Worm (Caenorhabditis elegans): Measurements from ENCODE around the gene K02E7.12.

K02E7.12 gene

DNA sequence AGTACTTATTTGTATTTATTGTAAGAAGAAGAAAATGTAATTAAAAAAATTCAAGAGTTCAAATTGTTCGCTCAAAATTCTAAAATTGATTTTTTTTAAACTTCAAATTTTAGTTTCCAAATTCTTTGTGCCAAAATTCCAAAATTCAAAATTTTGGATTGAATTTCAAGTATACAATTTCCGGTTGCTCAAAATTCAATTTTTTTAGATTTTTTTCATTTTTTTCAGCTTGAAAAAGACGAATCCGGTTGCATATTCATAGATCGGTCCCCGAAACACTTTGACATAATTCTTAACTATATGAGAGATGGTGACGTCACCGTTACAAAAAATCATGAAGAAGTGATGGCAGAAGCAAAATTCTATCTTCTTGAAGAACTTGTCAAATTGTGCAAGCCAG lies 1.1 kb downstream of the K02E7.12 start, which contains the start of gene K02E7.4:
Gene K02E7.4 (plus strand): TSS at position 301 of the 400 bp plus-strand sequence.
- TF ChIP-seq nhr-23 (tag; optimal IDR thresholded peaks at IDR 0.05) (no peak), F13H6.1 (tag; optimal IDR thresholded peaks at IDR 0.05) (no peak), nhr-12 (tag; optimal IDR thresholded peaks at IDR 0.05) (no peak), nhr-11 (tag; optimal IDR thresholded peaks at IDR 0.05) (no peak), mdl-1 (tag; optimal IDR thresholded peaks at IDR 0.05) (no peak), dmd-4 (tag; optimal IDR thresholded peaks at IDR 0.05) (no peak), lin-39 (tag; optimal IDR thresholded peaks at IDR 0.05) (no peak), lsy-2 (tag; optimal IDR thresholded peaks at IDR 0.05) (no peak), R02D3.7 (tag; optimal IDR thresholded peaks at IDR 0.05) (no peak), alr-1 (tag; optimal IDR thresholded peaks at IDR 0.05) (no peak), skn-1 (tag; optimal IDR thresholded peaks at IDR 0.05) (no peak), crh-2 (tag; optimal IDR thresholded peaks at IDR 0.05) (no peak), peb-1 (tag; optimal IDR thresholded peaks at IDR 0.05) (no peak), sma-9 (GFP tag; optimal IDR thresholded peaks at IDR 0.05) (no peak), sma-9 (tag; optimal IDR thresholded peaks at IDR 0.05) (no peak), ztf-1 (GFP tag; conservative IDR thresholded peaks at IDR 0.05) (no peak), nhr-129 (tag; optimal IDR thresholded peaks at IDR 0.05) (no peak), unc-62 (GFP tag; optimal IDR thresholded peaks at IDR 0.05) (no peak), lin-11 (tag; optimal IDR thresholded peaks at IDR 0.05) (no peak), ztf-11 (tag; optimal IDR thresholded peaks at IDR 0.05) (no peak)

DNA sequence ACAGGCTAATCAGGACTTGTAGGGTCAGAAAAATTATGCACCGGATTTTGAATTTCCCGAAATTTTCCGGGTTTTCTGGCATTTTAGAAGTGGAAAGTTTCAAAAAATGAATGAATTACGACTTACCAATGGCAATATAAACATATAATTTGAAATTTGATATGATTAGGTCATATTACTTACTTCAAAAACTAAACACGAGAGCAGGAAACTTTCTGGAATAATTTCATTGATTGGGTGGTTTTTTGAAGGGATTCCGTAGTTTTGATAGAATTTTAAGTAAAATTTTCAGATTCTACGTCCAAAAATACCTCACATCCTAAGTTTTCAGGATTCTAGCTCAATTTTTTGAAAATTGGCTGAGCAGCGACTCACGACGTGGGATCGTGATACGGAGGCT lies 4.4 kb downstream of the K02E7.12 start, which contains the start of gene K02E7.11:
Gene K02E7.11 (minus strand): TSS at position 101 of the 400 bp plus-strand sequence.
- TF ChIP-seq Y55F3AM.14 (GFP tag; optimal IDR thresholded peaks at IDR 0.05) = no peak
- TF ChIP-seq nhr-237 (tag; optimal IDR thresholded peaks at IDR 0.05) = no peak
- TF ChIP-seq mbf-1 (tag; optimal IDR thresholded peaks at IDR 0.05) = no peak
- TF ChIP-seq ztf-4 (tag; optimal IDR thresholded peaks at IDR 0.05) = no peak
- no peak for TF ChIP-seq gmeb-1 (tag; optimal IDR thresholded peaks at IDR 0.05)
- no peak for TF ChIP-seq ztf-1 (GFP tag; conservative IDR thresholded peaks at IDR 0.05)
- no peak for TF ChIP-seq dmd-4 (tag; optimal IDR thresholded peaks at IDR 0.05)
- no peak for TF ChIP-seq blmp-1 (tag; optimal IDR thresholded peaks at IDR 0.05; ENCODE audit: insufficient read depth)
- no peak for TF ChIP-seq mdl-1 (tag; optimal IDR thresholded peaks at IDR 0.05)
- TF ChIP-seq R02D3.7 (tag; optimal IDR thresholded peaks at IDR 0.05) = no peak
- TF ChIP-seq nhr-21 (tag; optimal IDR thresholded peaks at IDR 0.05) = no peak
- TF ChIP-seq sma-3 (GFP tag; optimal IDR thresholded peaks at IDR 0.05) = no peak
- no peak for TF ChIP-seq nhr-25 (tag; optimal IDR thresholded peaks at IDR 0.05)
- TF ChIP-seq crh-2 (tag; optimal IDR thresholded peaks at IDR 0.05) = no peak
- TF ChIP-seq F13H6.1 (tag; optimal IDR thresholded peaks at IDR 0.05) = no peak

DNA sequence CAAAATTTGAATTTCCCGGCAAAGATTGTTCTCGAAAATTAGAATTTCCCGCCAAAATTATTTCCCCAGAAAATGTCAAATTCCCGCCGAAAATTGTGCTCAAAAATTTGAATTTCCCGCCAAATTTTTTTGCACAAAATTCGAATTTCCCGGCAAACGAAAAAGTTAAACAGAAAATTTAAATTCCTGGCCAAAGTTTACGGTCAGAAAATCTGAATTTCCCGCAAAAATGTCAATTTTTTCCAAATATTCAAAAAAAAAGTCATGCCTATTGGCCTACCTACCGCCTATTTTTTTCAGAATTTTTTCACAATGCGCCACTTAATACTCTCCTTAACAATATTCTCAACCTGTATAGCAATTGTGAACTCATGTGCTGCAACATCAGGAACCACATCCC lies 11.9 kb downstream of the K02E7.12 start, which contains the start of gene K02E7.1:
Gene K02E7.1 (plus strand): TSS at position 301 of the 400 bp plus-strand sequence.
- TF ChIP-seq snpc-4 (tag; optimal IDR thresholded peaks at IDR 0.05) (no peak), nhr-21 (tag; optimal IDR thresholded peaks at IDR 0.05) (no peak), egl-27 (tag; optimal IDR thresholded peaks at IDR 0.05) (no peak), zag-1 (tag; optimal IDR thresholded peaks at IDR 0.05) (no peak), peb-1 (tag; optimal IDR thresholded peaks at IDR 0.05) (no peak), nhr-23 (tag; optimal IDR thresholded peaks at IDR 0.05) (no peak), elt-1 (tag; optimal IDR thresholded peaks at IDR 0.05) (no peak), crh-2 (tag; optimal IDR thresholded peaks at IDR 0.05) (no peak), lin-13 (GFP tag; optimal IDR thresholded peaks at IDR 0.05) (no peak), nhr-237 (tag; optimal IDR thresholded peaks at IDR 0.05) (no peak), aly-2 (tag; optimal IDR thresholded peaks at IDR 0.05) (no peak), nhr-6 (tag; optimal IDR thresholded peaks at IDR 0.05) (no peak), lsy-2 (tag; optimal IDR thresholded peaks at IDR 0.05) (no peak)

DNA sequence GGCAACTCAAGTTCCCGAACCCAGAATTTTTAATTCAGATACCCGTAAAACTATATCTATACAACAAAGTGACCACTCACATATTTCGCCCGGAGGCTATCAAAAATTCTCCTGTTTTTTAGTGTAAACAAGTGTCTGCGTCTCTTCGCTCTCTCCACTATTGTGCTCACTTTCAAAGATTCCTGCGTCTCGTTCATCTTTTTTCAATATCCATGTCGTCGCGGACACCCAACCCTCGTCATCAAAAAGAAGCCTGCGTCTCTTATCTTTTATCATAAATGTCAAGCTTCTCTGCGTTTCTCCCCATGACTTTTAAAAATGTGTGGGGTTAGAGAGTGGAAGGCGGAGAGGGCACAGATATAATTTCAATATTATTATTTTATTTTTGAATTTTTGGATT lies 13.9 kb downstream of the K02E7.12 start:
- TF ChIP-seq mab-5 (tag; optimal IDR thresholded peaks at IDR 0.05) (peak; percentile 33), nhr-12 (tag; optimal IDR thresholded peaks at IDR 0.05) (no peak), gmeb-1 (tag; optimal IDR thresholded peaks at IDR 0.05) (no peak), ceh-82 (tag; optimal IDR thresholded peaks at IDR 0.05) (no peak), sma-3 (GFP tag; optimal IDR thresholded peaks at IDR 0.05) (no peak), egl-27 (tag; optimal IDR thresholded peaks at IDR 0.05) (peak; percentile 60), fos-1 (tag; optimal IDR thresholded peaks at IDR 0.05) (no peak), crh-2 (tag; optimal IDR thresholded peaks at IDR 0.05) (peak; percentile 48), lin-39 (tag; optimal IDR thresholded peaks at IDR 0.05) (no peak), alr-1 (tag; optimal IDR thresholded peaks at IDR 0.05) (no peak), lsy-2 (tag; optimal IDR thresholded peaks at IDR 0.05) (peak; percentile 30 to 69), unc-55 (GFP tag; optimal IDR thresholded peaks at IDR 0.05) (peak; percentile 46), aly-2 (tag; optimal IDR thresholded peaks at IDR 0.05) (no peak), sma-9 (GFP tag; optimal IDR thresholded peaks at IDR 0.05) (peak; percentile 74), sma-9 (tag; optimal IDR thresholded peaks at IDR 0.05) (no peak), ama-1 (optimal IDR thresholded peaks at IDR 0.05) (no peak), C34F6.9 (tag; optimal IDR thresholded peaks at IDR 0.05) (peak; percentile 57), nhr-129 (tag; optimal IDR thresholded peaks at IDR 0.05) (peak; percentile 71), nhr-23 (tag; optimal IDR thresholded peaks at IDR 0.05) (no peak), nhr-11 (tag; optimal IDR thresholded peaks at IDR 0.05) (no peak), nhr-237 (tag; optimal IDR thresholded peaks at IDR 0.05) (no peak), elt-3 (tag; optimal IDR thresholded peaks at IDR 0.05) (no peak), unc-39 (tag; optimal IDR thresholded peaks at IDR 0.05) (no peak), lin-13 (GFP tag; optimal IDR thresholded peaks at IDR 0.05) (peak; percentile 38), ceh-16 (tag; optimal IDR thresholded peaks at IDR 0.05) (no peak), mdl-1 (tag; optimal IDR thresholded peaks at IDR 0.05) (no peak), ZK546.5 (tag; optimal IDR thresholded peaks at IDR 0.05) (no peak), F13H6.1 (tag; optimal IDR thresholded peaks at IDR 0.05) (peak; percentile 90), mbf-1 (tag; optimal IDR thresholded peaks at IDR 0.05) (no peak), dmd-4 (tag; optimal IDR thresholded peaks at IDR 0.05) (no peak)

Data from whole organism, L2 larva.